Worm (Caenorhabditis elegans): Measurements from ENCODE around the gene T25C12.3.

T25C12.3 gene

DNA sequence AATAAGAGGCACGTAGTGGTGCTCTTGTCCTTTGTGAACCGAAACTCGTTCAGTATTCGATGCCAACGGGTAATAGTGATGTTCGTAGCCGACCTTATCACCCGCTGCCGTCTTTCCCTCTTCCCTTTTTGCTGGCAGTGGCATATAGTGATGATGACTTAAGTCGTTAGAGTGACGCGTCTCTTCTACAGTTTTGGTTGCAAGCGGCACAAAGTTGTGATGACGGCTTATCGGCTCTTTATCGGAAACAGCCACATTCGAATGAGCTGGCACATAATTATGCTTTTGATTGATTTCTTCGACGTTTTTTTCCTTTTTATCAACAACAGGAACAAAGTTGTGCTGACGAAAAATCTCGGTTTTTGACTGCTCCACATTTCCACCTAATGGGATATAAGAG lies 15.6 kb upstream of the T25C12.3 start:
- TF ChIP-seq mml-1 (tag; optimal IDR thresholded peaks at IDR 0.05) = no peak
- peak; percentile 23 for TF ChIP-seq pha-4 (tag; optimal IDR thresholded peaks at IDR 0.05)
- TF ChIP-seq elt-2 (tag; optimal IDR thresholded peaks at IDR 0.05) = peak; percentile 98
- TF ChIP-seq ceh-82 (tag; optimal IDR thresholded peaks at IDR 0.05) = no peak
- TF ChIP-seq ZK546.5 (tag; optimal IDR thresholded peaks at IDR 0.05) = no peak
- TF ChIP-seq hmg-11 (tag; optimal IDR thresholded peaks at IDR 0.05) = no peak
- no peak for TF ChIP-seq tbx-2 (tag; optimal IDR thresholded peaks at IDR 0.05)
- TF ChIP-seq jun-1 (tag; optimal IDR thresholded peaks at IDR 0.05) = peak; percentile 92
- peak; percentile 3 for TF ChIP-seq fos-1 (tag; optimal IDR thresholded peaks at IDR 0.05)
- no peak for TF ChIP-seq nhr-12 (tag; optimal IDR thresholded peaks at IDR 0.05)
- TF ChIP-seq elt-3 (tag; optimal IDR thresholded peaks at IDR 0.05) = no peak
- no peak for TF ChIP-seq nhr-23 (tag; optimal IDR thresholded peaks at IDR 0.05)
- no peak for TF ChIP-seq unc-62 (GFP tag; optimal IDR thresholded peaks at IDR 0.05)
- TF ChIP-seq pqm-1 (tag; optimal IDR thresholded peaks at IDR 0.05) = peak; percentile 88
- TF ChIP-seq fkh-2 (tag; optimal IDR thresholded peaks at IDR 0.05) = no peak
- TF ChIP-seq sea-2 (GFP tag; optimal IDR thresholded peaks at IDR 0.05) = no peak
- TF ChIP-seq skn-1 (tag; optimal IDR thresholded peaks at IDR 0.05) = peak; percentile 76
- TF ChIP-seq elt-1 (tag; optimal IDR thresholded peaks at IDR 0.05) = no peak
- TF ChIP-seq lsy-12 (tag; optimal IDR thresholded peaks at IDR 0.05) = no peak

DNA sequence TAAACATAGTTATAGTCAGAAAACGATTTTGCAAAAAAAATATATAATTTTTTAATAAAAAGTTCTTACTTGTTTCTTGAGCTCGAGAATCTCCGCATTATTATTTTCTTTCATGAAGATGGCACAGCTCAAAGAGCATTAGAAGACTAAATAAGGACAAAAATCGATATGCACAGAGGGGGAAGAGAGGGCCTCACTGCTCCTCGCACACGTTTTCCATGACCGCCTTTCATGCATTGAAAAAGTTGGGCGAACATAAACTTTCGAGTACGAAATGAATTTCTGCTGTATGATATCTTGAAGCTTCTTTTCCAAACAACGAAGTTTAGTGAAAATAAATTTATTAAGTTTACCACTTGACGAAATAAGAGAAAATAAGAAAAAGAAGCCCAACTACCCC lies 11.4 kb upstream of the T25C12.3 start, which contains the start of gene ccdc-149:
Gene ccdc-149 (minus strand): TSS at position 221 of the 400 bp plus-strand sequence.
- peak; percentile 11 for TF ChIP-seq elt-2 (tag; optimal IDR thresholded peaks at IDR 0.05)
- no peak for TF ChIP-seq fkh-10 (GFP tag; optimal IDR thresholded peaks at IDR 0.05)

DNA sequence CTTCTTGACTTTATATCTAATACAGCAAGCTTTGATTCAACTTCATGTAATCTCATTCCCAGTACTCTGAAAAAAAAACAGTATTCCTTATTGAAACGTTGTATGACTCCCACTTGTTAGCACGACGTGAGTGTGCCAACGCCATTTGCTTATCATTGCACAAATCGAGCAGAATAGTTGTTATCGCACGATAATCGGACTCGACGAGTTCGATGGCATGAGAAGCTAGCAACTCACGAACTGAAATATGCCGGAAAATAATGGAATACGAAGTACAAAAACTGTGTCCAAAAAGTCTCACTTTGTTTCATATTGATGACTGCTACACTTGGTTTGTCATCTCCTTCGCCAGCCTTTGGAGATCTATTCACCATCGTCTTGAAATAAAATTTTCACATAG lies 9.7 kb upstream of the T25C12.3 start:
- TF ChIP-seq elt-2 (tag; optimal IDR thresholded peaks at IDR 0.05) = peak; percentile 88
- TF ChIP-seq pqm-1 (tag; optimal IDR thresholded peaks at IDR 0.05) = peak; percentile 75
- no peak for TF ChIP-seq tbx-2 (tag; optimal IDR thresholded peaks at IDR 0.05)
- TF ChIP-seq zag-1 (tag; optimal IDR thresholded peaks at IDR 0.05) = no peak
- no peak for TF ChIP-seq ztf-11 (tag; optimal IDR thresholded peaks at IDR 0.05)
- no peak for TF ChIP-seq eor-1 (tag; optimal IDR thresholded peaks at IDR 0.05)
- TF ChIP-seq lin-15B (tag; optimal IDR thresholded peaks at IDR 0.05) = no peak

DNA sequence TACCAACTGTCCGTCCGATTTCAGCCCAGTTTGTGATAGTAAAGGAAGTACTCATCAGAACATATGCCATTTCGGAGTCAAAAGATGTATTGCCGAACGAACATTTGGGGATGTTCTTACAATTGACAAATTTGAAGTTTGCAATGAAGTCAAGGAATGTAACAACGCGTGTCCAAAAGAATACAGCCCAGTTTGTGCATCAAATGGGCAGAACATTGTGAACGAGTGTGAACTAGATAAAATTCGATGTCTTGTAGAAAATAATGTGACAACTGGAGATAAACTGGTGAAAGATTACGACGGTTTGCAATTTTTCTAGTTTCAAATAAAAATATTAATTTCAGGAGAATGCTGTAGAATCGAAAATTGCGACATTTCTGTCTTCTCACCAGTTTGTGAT lies 8.0 kb upstream of the T25C12.3 start:
- TF ChIP-seq nhr-23 (tag; optimal IDR thresholded peaks at IDR 0.05) (no peak), nhr-43 (tag; optimal IDR thresholded peaks at IDR 0.05; ENCODE audit: poor library complexity, severe bottlenecking) (no peak), egl-27 (tag; optimal IDR thresholded peaks at IDR 0.05) (no peak), lsy-12 (tag; optimal IDR thresholded peaks at IDR 0.05) (no peak), fkh-10 (GFP tag; optimal IDR thresholded peaks at IDR 0.05) (no peak), elt-1 (tag; optimal IDR thresholded peaks at IDR 0.05) (no peak), nhr-76 (tag; optimal IDR thresholded peaks at IDR 0.05) (no peak), mdl-1 (tag; optimal IDR thresholded peaks at IDR 0.05) (no peak), ama-1 (optimal IDR thresholded peaks at IDR 0.05) (no peak), fos-1 (tag; optimal IDR thresholded peaks at IDR 0.05) (no peak), pqm-1 (tag; optimal IDR thresholded peaks at IDR 0.05) (no peak), sea-2 (GFP tag; optimal IDR thresholded peaks at IDR 0.05) (no peak), elt-2 (tag; optimal IDR thresholded peaks at IDR 0.05) (no peak), nfya-1 (tag; optimal IDR thresholded peaks at IDR 0.05; ENCODE audit: insufficient read depth) (no peak), unc-62 (GFP tag; optimal IDR thresholded peaks at IDR 0.05) (no peak), nhr-77 (tag; optimal IDR thresholded peaks at IDR 0.05) (no peak)

DNA sequence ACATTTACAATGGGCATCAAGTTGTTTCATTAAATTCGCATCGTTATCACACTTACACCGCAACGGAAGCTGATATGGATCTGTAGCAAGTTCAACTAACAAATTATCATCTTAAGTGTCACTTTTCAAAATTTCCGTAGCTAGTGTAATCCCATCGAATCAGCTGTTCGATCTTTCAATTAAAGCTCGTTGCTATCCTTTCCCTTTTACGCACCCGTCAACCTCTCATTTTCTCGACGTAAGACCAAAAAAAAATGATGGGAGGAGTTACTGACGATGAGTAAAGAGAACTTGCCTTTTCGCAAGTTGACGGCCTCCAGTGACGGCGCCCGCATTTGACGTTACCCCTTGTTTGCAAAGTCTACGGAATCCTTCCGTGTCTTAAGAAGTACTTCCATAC lies 2.2 kb upstream of the T25C12.3 start, which contains the start of gene F29G6.1:
Gene F29G6.1 (plus strand): TSS at position 301 of the 400 bp plus-strand sequence.
- TF ChIP-seq eor-1 (tag; optimal IDR thresholded peaks at IDR 0.05) (no peak), elt-1 (tag; optimal IDR thresholded peaks at IDR 0.05) (no peak), ceh-82 (tag; optimal IDR thresholded peaks at IDR 0.05) (no peak), nhr-25 (tag; optimal IDR thresholded peaks at IDR 0.05) (peak; percentile 21), skn-1 (tag; optimal IDR thresholded peaks at IDR 0.05) (no peak)

DNA sequence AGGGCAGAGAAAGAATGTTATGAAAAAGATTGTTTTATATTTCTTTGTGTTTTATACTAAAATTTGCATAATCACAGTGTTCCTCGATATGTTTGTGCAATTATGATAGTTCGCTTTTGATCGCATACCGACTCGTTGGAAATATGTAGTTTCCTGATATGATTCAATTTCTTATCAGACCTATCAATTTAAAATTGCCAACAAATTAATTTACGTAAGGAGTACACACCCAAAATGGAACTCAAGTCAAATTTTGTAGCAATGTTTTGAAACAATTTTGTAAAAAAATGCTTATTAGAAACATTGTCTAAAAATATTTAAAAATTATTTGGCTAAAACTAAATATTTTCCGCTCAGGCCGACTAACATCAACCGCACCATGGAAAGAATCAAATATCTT lies 790 bp upstream of the T25C12.3 start:
- TF ChIP-seq mdl-1 (tag; optimal IDR thresholded peaks at IDR 0.05) = no peak
- TF ChIP-seq elt-2 (tag; optimal IDR thresholded peaks at IDR 0.05) = peak; percentile 76
